Worm (Caenorhabditis elegans): Measurements from ENCODE around the gene F31B12.4.

DNA sequence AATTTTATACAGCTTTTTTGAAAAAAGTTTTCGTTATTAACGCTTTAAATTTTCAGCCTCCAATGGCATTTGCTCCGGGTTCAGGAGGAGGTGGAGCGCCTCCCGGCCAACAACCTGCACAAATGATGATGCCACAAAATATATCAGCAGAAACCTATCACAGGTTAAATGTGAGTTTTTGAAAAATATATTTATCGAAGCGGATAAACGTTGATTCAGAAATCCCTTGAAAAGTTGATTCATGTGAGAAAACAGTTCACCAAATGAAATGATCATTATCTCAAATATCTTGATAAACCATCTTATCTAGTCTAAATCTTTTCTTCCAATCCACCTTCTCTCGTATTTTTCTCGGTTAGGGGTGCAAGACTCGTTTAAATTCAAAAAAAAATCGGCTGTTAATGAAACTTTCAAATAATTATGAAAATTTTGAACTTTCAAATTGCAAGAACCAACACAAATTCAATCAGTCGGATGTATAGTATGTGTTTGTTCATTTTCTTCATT is 35.3 kb upstream of the F31B12.4 start, which contains the start of gene sma-9:
- TF ChIP-seq him-1 (tag; optimal IDR thresholded peaks at IDR 0.05): no peak
- no peak for TF ChIP-seq W03F9.2 (tag; optimal IDR thresholded peaks at IDR 0.05)
